Worm (Caenorhabditis elegans): ENCODE measurements around the gene clec-186.

ce11 chrIV:12842121-12842520, 23.8 kb upstream of the clec-186 start:
- TF ChIP-seq cog-1 (tag; optimal IDR thresholded peaks at IDR 0.05) = no peak
- no peak for TF ChIP-seq ztf-29 (GFP tag; IDR thresholded peaks at IDR 0.05)
- no peak for TF ChIP-seq tab-1 (GFP tag; IDR thresholded peaks at IDR 0.05)
- TF ChIP-seq ref-1 (GFP tag; conservative IDR thresholded peaks at IDR 0.05) = no peak
- no peak for TF ChIP-seq ztf-23 (GFP tag; IDR thresholded peaks at IDR 0.05)
- no peak for TF ChIP-seq flt-1 (GFP tag; IDR thresholded peaks at IDR 0.05)
- TF ChIP-seq T22C8.4 (GFP tag; IDR thresholded peaks at IDR 0.05) = no peak
- TF ChIP-seq med-1 (GFP tag; optimal IDR thresholded peaks at IDR 0.05; ENCODE audit: insufficient read depth) = no peak
